Fruit fly (Drosophila melanogaster): ENCODE measurements around the gene Nlg3.

Gene Nlg3

dm6 chr3R:7524160-7524559, 115.1 kb downstream of the Nlg3 start (continued):
- TF ChIP-seq Hmr (GFP tag; optimal IDR thresholded peaks at IDR 0.05) (peak; percentile 40), chm (GFP tag; IDR thresholded peaks at IDR 0.05) (no peak), CoRest (tag; optimal IDR thresholded peaks at IDR 0.05) (no peak), Med (GFP tag) (peak; percentile 58), CG6813 (GFP tag; optimal IDR thresholded peaks at IDR 0.05) (peak; percentile 40), CG15514 (GFP tag; optimal IDR thresholded peaks at IDR 0.05) (peak; percentile 30), pum (GFP tag; optimal IDR thresholded peaks at IDR 0.05) (no peak), Jarid2 (GFP tag; optimal IDR thresholded peaks at IDR 0.05) (no peak), CG11696 (GFP tag; IDR thresholded peaks at IDR 0.05) (no peak), B-H2 (GFP tag; optimal IDR thresholded peaks at IDR 0.05) (peak; percentile 20), Doc3 (GFP tag; IDR thresholded peaks at IDR 0.05; ENCODE audit: partially characterized antibody) (no peak), CG11398 (GFP tag; optimal IDR thresholded peaks at IDR 0.05) (no peak), kah (GFP tag; optimal IDR thresholded peaks at IDR 0.05) (no peak), Dref (GFP tag; IDR thresholded peaks at IDR 0.05) (no peak), sug (tag; optimal IDR thresholded peaks at IDR 0.05) (peak; percentile 63), CG17568 (GFP tag; optimal IDR thresholded peaks at IDR 0.05) (peak; percentile 4), Hr78 (GFP tag; optimal IDR thresholded peaks at IDR 0.05) (no peak), CG34422 (GFP tag; IDR thresholded peaks at IDR 0.05) (peak; percentile 42; the same call in 1 of the 3 replicates), ci (GFP tag; IDR thresholded peaks at IDR 0.05) (0 out of 3 replicates have a peak, but pooled peaks have one; percentile 39), zfh1 (GFP tag; IDR thresholded peaks at IDR 0.05) (no peak), sens-2 (GFP tag; IDR thresholded peaks at IDR 0.05) (no peak), zen2 (GFP tag; IDR thresholded peaks at IDR 0.05; ENCODE audit: partially characterized antibody) (no peak), CG2712 (tag; optimal IDR thresholded peaks at IDR 0.05) (no peak), CG13296 (GFP tag; optimal IDR thresholded peaks at IDR 0.05) (peak; percentile 48), CG3281 (GFP tag; optimal IDR thresholded peaks at IDR 0.05) (peak; percentile 66), oc (tag; optimal IDR thresholded peaks at IDR 0.05) (no peak), chinmo (GFP tag; IDR thresholded peaks at IDR 0.05; ENCODE audit: partially characterized antibody) (0 out of 4 replicates have a peak, but pooled peaks have one; percentile 11), CHES-1-like (GFP tag; optimal IDR thresholded peaks at IDR 0.05) (no peak), PHDP (tag; optimal IDR thresholded peaks at IDR 0.05) (peak; percentile 33), bcd (GFP tag; optimal IDR thresholded peaks at IDR 0.05) (no peak), D19A (tag; optimal IDR thresholded peaks at IDR 0.05) (no peak), CG10565 (GFP tag; optimal IDR thresholded peaks at IDR 0.05) (no peak), toy (GFP tag; IDR thresholded peaks at IDR 0.05) (no peak), Ssrp (tag; optimal IDR thresholded peaks at IDR 0.05) (no peak), Rfx (GFP tag; IDR thresholded peaks at IDR 0.05) (0 out of 2 replicates have a peak, but pooled peaks have one; percentile 8), ems (GFP tag; optimal IDR thresholded peaks at IDR 0.05) (no peak), jigr1 (GFP tag; IDR thresholded peaks at IDR 0.05) (no peak), CG7963 (GFP tag; IDR thresholded peaks at IDR 0.05; ENCODE audit: partially characterized antibody) (no peak), CTCF (GFP tag; optimal IDR thresholded peaks at IDR 0.05) (peak; percentile 9), Hey (tag; optimal IDR thresholded peaks at IDR 0.05) (no peak), sisA (GFP tag; IDR thresholded peaks at IDR 0.05) (no peak), CG2678 (tag; optimal IDR thresholded peaks at IDR 0.05) (peak; percentile 33), CG6654 (GFP tag; optimal IDR thresholded peaks at IDR 0.05) (no peak), CG1792 (GFP tag; optimal IDR thresholded peaks at IDR 0.05) (no peak), h (optimal IDR thresholded peaks at IDR 0.05) (no peak), cwo (GFP tag; optimal IDR thresholded peaks at IDR 0.05) (peak; percentile 4), mirr (GFP tag; optimal IDR thresholded peaks at IDR 0.05) (peak; percentile 37), CG34376 (GFP tag; optimal IDR thresholded peaks at IDR 0.05) (peak; percentile 35), jumu (GFP tag; optimal IDR thresholded peaks at IDR 0.05) (no peak), exex (tag; optimal IDR thresholded peaks at IDR 0.05) (peak; percentile 5), Elba2 (GFP tag; optimal IDR thresholded peaks at IDR 0.05) (no peak)

Measured in whole organism, embryonic.